Fruit fly (Drosophila melanogaster): ENCODE data around the gene Tim17a2.

Tim17a2 gene

dm6 chr3R:5281094-5281493, 18.6 kb upstream of the Tim17a2 start (continued):
- TF ChIP-seq vri (GFP tag; optimal IDR thresholded peaks at IDR 0.05): peak; percentile 51
- TF ChIP-seq Sox102F (GFP tag; optimal IDR thresholded peaks at IDR 0.05): peak; percentile 55
- no peak for TF ChIP-seq CG10669 (GFP tag; optimal IDR thresholded peaks at IDR 0.05)
- no peak for TF ChIP-seq CG8319 (GFP tag; optimal IDR thresholded peaks at IDR 0.05)
- peak; percentile 64 for TF ChIP-seq CG3919 (GFP tag; optimal IDR thresholded peaks at IDR 0.05)
- TF ChIP-seq CG15336 (GFP tag; IDR thresholded peaks at IDR 0.05): peak; percentile 47
- TF ChIP-seq ss (GFP tag; optimal IDR thresholded peaks at IDR 0.05): peak; percentile 45 to 53
- TF ChIP-seq Lpt (GFP tag; optimal IDR thresholded peaks at IDR 0.05): peak; percentile 61
- TF ChIP-seq CG6163 (GFP tag; IDR thresholded peaks at IDR 0.05): peak; percentile 90; the same call in 2 of the 3 replicates
- peak; percentile 18 for TF ChIP-seq Ets96B (tag; optimal IDR thresholded peaks at IDR 0.05)
- TF ChIP-seq Gug (GFP tag; IDR thresholded peaks at IDR 0.05): no peak
- no peak for TF ChIP-seq spab (GFP tag; optimal IDR thresholded peaks at IDR 0.05)
- peak; percentile 32 for TF ChIP-seq dsx (GFP tag; optimal IDR thresholded peaks at IDR 0.05; ENCODE audit: poor library complexity, severe bottlenecking)
- TF ChIP-seq CG8632 (GFP tag; optimal IDR thresholded peaks at IDR 0.05): peak; percentile 20
- no peak for TF ChIP-seq acj6 (GFP tag; optimal IDR thresholded peaks at IDR 0.05)
- peak; percentile 32 for TF ChIP-seq CG31627 (GFP tag; optimal IDR thresholded peaks at IDR 0.05)
- peak; percentile 33 for TF ChIP-seq pdm3 (GFP tag; optimal IDR thresholded peaks at IDR 0.05)
- TF ChIP-seq CG11762 (GFP tag; optimal IDR thresholded peaks at IDR 0.05; ENCODE audit: insufficient read depth): no peak
- TF ChIP-seq Hr4 (GFP tag; optimal IDR thresholded peaks at IDR 0.05): no peak
- peak; percentile 60 for TF ChIP-seq CG8119 (GFP tag; IDR thresholded peaks at IDR 0.05)

DNA sequence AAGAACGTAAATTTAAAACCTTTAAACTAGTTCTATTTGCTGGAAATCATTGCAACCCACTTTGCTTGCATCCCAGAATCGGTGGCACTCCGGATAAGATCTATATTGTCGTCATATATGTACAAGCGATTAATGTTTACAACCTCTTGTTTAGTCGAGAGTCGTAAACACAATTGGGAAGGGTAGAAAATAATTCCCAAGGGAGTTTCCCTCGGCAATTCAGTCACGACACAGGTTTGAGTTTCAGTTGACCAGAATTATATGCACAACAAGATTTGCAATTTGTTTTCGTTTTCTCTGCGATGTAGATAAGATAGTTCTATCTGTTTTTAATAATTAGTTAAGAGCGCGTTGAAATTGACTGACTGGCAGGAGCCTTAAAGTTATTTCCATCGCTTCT, 17.9 kb upstream of the Tim17a2 start:
- TF ChIP-seq Gug (GFP tag; IDR thresholded peaks at IDR 0.05): no peak

DNA sequence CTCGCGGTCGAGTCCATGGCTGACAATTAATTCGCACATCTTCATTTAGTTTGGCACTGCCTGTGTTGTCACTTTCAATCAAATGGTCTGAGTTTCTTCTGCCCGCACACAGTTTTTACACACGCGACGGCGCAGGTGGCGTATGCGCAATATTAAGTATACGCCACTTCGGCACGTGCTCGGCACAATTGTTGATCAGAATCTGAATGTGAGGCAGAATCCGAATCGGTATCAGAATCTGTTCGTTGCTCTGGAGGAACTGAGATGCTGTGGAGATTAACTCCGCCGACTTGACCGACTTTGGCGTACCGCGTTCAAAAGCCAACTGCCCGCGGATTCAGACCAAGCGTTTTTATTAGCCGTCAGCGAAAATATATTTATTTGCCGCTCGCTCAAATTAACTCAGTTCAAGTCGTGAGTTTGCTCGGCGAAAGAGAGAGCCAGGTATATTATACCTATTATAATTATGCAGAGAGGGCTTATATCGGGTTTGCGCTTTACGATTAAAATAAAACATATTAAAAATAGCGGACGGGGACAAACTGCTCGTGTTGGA, 17.2 kb upstream of the Tim17a2 start:
- TF ChIP-seq dac (GFP tag; optimal IDR thresholded peaks at IDR 0.05) (no peak), Smox (GFP tag; optimal IDR thresholded peaks at IDR 0.05) (no peak), dsx (GFP tag; optimal IDR thresholded peaks at IDR 0.05; ENCODE audit: poor library complexity, severe bottlenecking) (no peak), pdm3 (GFP tag; optimal IDR thresholded peaks at IDR 0.05) (no peak), Lpt (GFP tag; optimal IDR thresholded peaks at IDR 0.05) (no peak), CG8119 (GFP tag; IDR thresholded peaks at IDR 0.05) (no peak), CG4318 (GFP tag; optimal IDR thresholded peaks at IDR 0.05) (no peak), CG11294 (GFP tag; IDR thresholded peaks at IDR 0.05) (no peak), lz (GFP tag; optimal IDR thresholded peaks at IDR 0.05) (no peak), CG10631 (GFP tag; optimal IDR thresholded peaks at IDR 0.05) (no peak), fkh (GFP tag; optimal IDR thresholded peaks at IDR 0.05) (no peak), cyc (GFP tag; optimal IDR thresholded peaks at IDR 0.05) (no peak), svp (GFP tag) (no peak), net (GFP tag; optimal IDR thresholded peaks at IDR 0.05) (no peak), CG15336 (GFP tag; IDR thresholded peaks at IDR 0.05) (no peak), CG6808 (GFP tag; optimal IDR thresholded peaks at IDR 0.05) (no peak), CG9139 (GFP tag; optimal IDR thresholded peaks at IDR 0.05) (no peak), CG8632 (GFP tag; optimal IDR thresholded peaks at IDR 0.05) (no peak), esn (GFP tag; optimal IDR thresholded peaks at IDR 0.05) (no peak), CG6854 (GFP tag; optimal IDR thresholded peaks at IDR 0.05) (no peak)

- TF ChIP-seq vri (GFP tag; optimal IDR thresholded peaks at IDR 0.05) (peak; percentile 81), Ets96B (tag; optimal IDR thresholded peaks at IDR 0.05) (no peak)
These were observed 16.1 kb upstream of the Tim17a2 start for dm6 chr3R:5278627-5279026.

dm6 chr3R:5277735-5278134, 15.2 kb upstream of the Tim17a2 start, which contains the start of gene CG31538:
Gene CG31538 (minus strand): TSS chr3R:5277835.
- no peak for TF ChIP-seq vri (GFP tag; optimal IDR thresholded peaks at IDR 0.05)
- TF ChIP-seq ss (GFP tag; optimal IDR thresholded peaks at IDR 0.05): no peak
- no peak for TF ChIP-seq CG11902 (GFP tag; optimal IDR thresholded peaks at IDR 0.05)
- TF ChIP-seq CG6808 (GFP tag; optimal IDR thresholded peaks at IDR 0.05): no peak
- TF ChIP-seq CG1621 (tag; optimal IDR thresholded peaks at IDR 0.05): no peak
- no peak for TF ChIP-seq cyc (GFP tag; optimal IDR thresholded peaks at IDR 0.05)
- no peak for TF ChIP-seq CG6854 (GFP tag; optimal IDR thresholded peaks at IDR 0.05)
- no peak for TF ChIP-seq lz (GFP tag; optimal IDR thresholded peaks at IDR 0.05)
- TF ChIP-seq Blimp-1 (GFP tag; optimal IDR thresholded peaks at IDR 0.05): no peak
- no peak for TF ChIP-seq pdm3 (GFP tag; optimal IDR thresholded peaks at IDR 0.05)
- TF ChIP-seq CG11762 (GFP tag; optimal IDR thresholded peaks at IDR 0.05; ENCODE audit: insufficient read depth): no peak
- no peak for TF ChIP-seq CG4318 (GFP tag; optimal IDR thresholded peaks at IDR 0.05)
- TF ChIP-seq CG8632 (GFP tag; optimal IDR thresholded peaks at IDR 0.05): no peak
- no peak for TF ChIP-seq dsx (GFP tag; optimal IDR thresholded peaks at IDR 0.05; ENCODE audit: poor library complexity, severe bottlenecking)
- TF ChIP-seq spab (GFP tag; optimal IDR thresholded peaks at IDR 0.05): no peak
- no peak for TF ChIP-seq CG8319 (GFP tag; optimal IDR thresholded peaks at IDR 0.05)
